Worm (Caenorhabditis elegans) whole organism, early embryonic: ENCODE data around the gene W05B2.2.

Experiments
- B0310.2 ChIP-seq: sonication (generic microtip); optimal IDR thresholded peaks from 2 replicates; lab custom pipeline; 2016; ENCODE audit warnings: mild to moderate bottlenecking, missing genetic modification characterization, missing compliant biosample characterization
- F13C5.2 ChIP-seq: sonication (generic microtip); optimal IDR thresholded peaks from 2 replicates; lab custom pipeline; 2017; ENCODE audit warnings: mild to moderate bottlenecking, missing genetic modification characterization, inconsistent platforms, missing compliant biosample characterization
- aly-1 ChIP-seq: sonication (generic microtip); optimal IDR thresholded peaks from 2 replicates; lab custom pipeline; 2016; ENCODE audit warnings: missing genetic modification characterization, missing compliant biosample characterization
- ama-1 ChIP-seq: fragments of 150-350 bp; optimal IDR thresholded peaks from 2 replicates; lab custom pipeline; 2014
- ceh-13 ChIP-seq: fragments of 200-800 bp; sonication (Bioruptor generic); optimal IDR thresholded peaks from 2 replicates; lab custom pipeline; 2018; ENCODE audit warnings: mild to moderate bottlenecking, missing genetic modification characterization, missing compliant biosample characterization
- ceh-36 ChIP-seq: sonication (generic microtip); optimal IDR thresholded peaks from 2 replicates; lab custom pipeline; 2016; ENCODE audit warnings: missing genetic modification characterization, inconsistent platforms, missing compliant biosample characterization
- ets-7 ChIP-seq: sonication (generic microtip); optimal IDR thresholded peaks from 2 replicates; lab custom pipeline; 2016; ENCODE audit warnings: missing genotype, missing genetic modification characterization, missing compliant biosample characterization
- flt-1 ChIP-seq: fragments of 200-800 bp; sonication (Bioruptor generic); IDR thresholded peaks from 2 replicates; pipeline ENCODE4 v1.3.6; 2022; ENCODE audit warnings: missing genetic modification characterization, missing compliant biosample characterization
- hmbx-1 ChIP-seq: sonication (generic microtip); optimal IDR thresholded peaks from 2 replicates; lab custom pipeline; 2016; ENCODE audit warnings: mild to moderate bottlenecking, missing genetic modification characterization, missing compliant biosample characterization
- hmg-4 ChIP-seq: fragments of 200-800 bp; sonication (Bioruptor generic); optimal IDR thresholded peaks from 2 replicates; lab custom pipeline; 2018; ENCODE audit warnings: mild to moderate bottlenecking, missing genetic modification characterization, missing compliant biosample characterization
- hnd-1 ChIP-seq: sonication (generic microtip); optimal IDR thresholded peaks from 2 replicates; lab custom pipeline; 2016; ENCODE audit warnings: missing genetic modification characterization, missing compliant biosample characterization
- pes-1 ChIP-seq: fragments of 200-800 bp; sonication (Bioruptor generic); IDR thresholded peaks from 2 replicates; pipeline ENCODE4 v1.3.6; 2022; ENCODE audit warnings: missing genetic modification reagents, missing genetic modification characterization, missing compliant biosample characterization
- scrt-1 ChIP-seq: fragments of 200-800 bp; sonication (Bioruptor generic); IDR thresholded peaks from 2 replicates; pipeline ENCODE4 v1.3.6; 2022; ENCODE audit warnings: missing genetic modification characterization, missing compliant biosample characterization
- sea-1 ChIP-seq: fragments of 200-800 bp; sonication (Bioruptor generic); conservative IDR thresholded peaks from 2 replicates; pipeline ENCODE4 v1.3.6; 2022; ENCODE audit warnings: missing genetic modification characterization, missing compliant biosample characterization
- tbx-11 ChIP-seq: fragments of 200-800 bp; sonication (Bioruptor generic); IDR thresholded peaks from 2 replicates; pipeline ENCODE4 v1.3.6; 2022; ENCODE audit warnings: missing genetic modification characterization, missing compliant biosample characterization
- tbx-37 ChIP-seq: fragments of 200-800 bp; sonication (Bioruptor generic); conservative IDR thresholded peaks from 2 replicates; pipeline ENCODE4 v1.3.6; 2022; ENCODE audit warnings: missing genetic modification reagents, missing genetic modification characterization, missing compliant biosample characterization
- tra-4 ChIP-seq: sonication (generic microtip); optimal IDR thresholded peaks from 2 replicates; lab custom pipeline; 2017; ENCODE audit warnings: missing genetic modification characterization, missing compliant biosample characterization

W05B2.2 gene

ce11 chrIII:10945537-10945936 is 21.4 kb downstream of the W05B2.2 start:
- no peak for TF ChIP-seq tbx-37 (GFP tag; lab: Robert Waterston, UW)
- no peak for TF ChIP-seq hmg-4 (GFP tag; lab: Kevin White, UChicago)
- TF ChIP-seq ceh-36 (tag; lab: Kevin White, UChicago) = no peak
- no peak for TF ChIP-seq sea-1 (GFP tag; lab: Robert Waterston, UW)
- no peak for TF ChIP-seq pes-1
- no peak for TF ChIP-seq scrt-1 (GFP tag; lab: Robert Waterston, UW)
- no peak for TF ChIP-seq B0310.2 (tag; lab: Kevin White, UChicago)
- no peak for TF ChIP-seq ceh-13 (GFP tag; lab: Kevin White, UChicago)
- no peak for TF ChIP-seq F13C5.2 (tag; lab: Kevin White, UChicago)

DNA sequence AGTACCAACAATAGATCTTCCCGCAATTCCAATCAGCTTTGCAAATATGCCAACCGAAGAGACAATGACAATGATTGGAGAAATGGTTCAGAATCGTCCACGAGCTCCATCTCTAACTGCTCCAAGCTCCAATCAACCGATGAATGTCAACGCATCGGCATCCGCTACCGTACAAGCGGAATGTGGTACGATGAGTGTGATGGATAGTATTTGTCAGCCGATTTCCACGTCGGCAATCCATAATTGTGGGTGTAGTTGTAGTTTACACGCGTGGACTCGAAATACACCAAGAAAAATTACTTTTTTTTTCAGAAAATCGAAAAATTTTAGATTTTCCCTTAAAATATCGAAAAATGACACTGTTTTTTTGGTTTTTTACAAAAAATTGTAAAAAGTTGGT is 24.0 kb downstream of the W05B2.2 start:
- TF ChIP-seq aly-1 (tag; lab: Kevin White, UChicago) = no peak
- no peak for TF ChIP-seq tbx-11
- no peak for TF ChIP-seq hnd-1 (tag; lab: Kevin White, UChicago)
- TF ChIP-seq ceh-36 (tag; lab: Kevin White, UChicago) = no peak
- no peak for TF ChIP-seq hmbx-1 (tag; lab: Kevin White, UChicago)
- no peak for TF ChIP-seq ets-7 (tag; lab: Kevin White, UChicago)

DNA sequence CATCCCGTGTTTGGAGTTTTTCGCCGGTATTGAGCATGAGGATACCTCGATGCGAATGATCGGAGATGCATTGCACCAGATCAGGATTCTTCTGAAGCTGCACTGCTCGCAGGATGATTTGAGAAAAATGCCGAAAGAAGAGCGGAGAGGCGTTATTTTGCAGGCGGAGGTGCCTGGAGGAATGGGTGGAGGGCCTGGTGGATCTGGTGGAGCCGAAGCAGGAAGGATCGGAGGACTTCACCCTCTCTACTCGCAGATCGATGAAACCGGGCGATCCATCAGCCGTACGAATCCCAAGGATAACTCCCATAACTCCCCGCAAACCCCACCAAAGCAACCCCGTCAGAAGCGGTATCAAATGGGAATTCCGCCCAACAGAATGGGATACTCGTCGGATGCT is 27.7 kb downstream of the W05B2.2 start:
- no peak for TF ChIP-seq ama-1 (lab: Kevin White, UChicago)
- no peak for TF ChIP-seq ceh-13 (GFP tag; lab: Kevin White, UChicago)
- no peak for TF ChIP-seq ets-7 (tag; lab: Kevin White, UChicago)
- no peak for TF ChIP-seq tbx-11
- no peak for TF ChIP-seq hmg-4 (GFP tag; lab: Kevin White, UChicago)
- TF ChIP-seq tbx-37 (GFP tag; lab: Robert Waterston, UW) = no peak
- TF ChIP-seq pes-1 = no peak
- TF ChIP-seq hmbx-1 (tag; lab: Kevin White, UChicago) = no peak
- TF ChIP-seq aly-1 (tag; lab: Kevin White, UChicago) = no peak
- TF ChIP-seq F13C5.2 (tag; lab: Kevin White, UChicago) = no peak
- no peak for TF ChIP-seq flt-1 (GFP tag; lab: Robert Waterston, UW)
- TF ChIP-seq scrt-1 (GFP tag; lab: Robert Waterston, UW) = no peak
- no peak for TF ChIP-seq ceh-36 (tag; lab: Kevin White, UChicago)
- no peak for TF ChIP-seq tra-4 (tag; lab: Kevin White, UChicago)

DNA sequence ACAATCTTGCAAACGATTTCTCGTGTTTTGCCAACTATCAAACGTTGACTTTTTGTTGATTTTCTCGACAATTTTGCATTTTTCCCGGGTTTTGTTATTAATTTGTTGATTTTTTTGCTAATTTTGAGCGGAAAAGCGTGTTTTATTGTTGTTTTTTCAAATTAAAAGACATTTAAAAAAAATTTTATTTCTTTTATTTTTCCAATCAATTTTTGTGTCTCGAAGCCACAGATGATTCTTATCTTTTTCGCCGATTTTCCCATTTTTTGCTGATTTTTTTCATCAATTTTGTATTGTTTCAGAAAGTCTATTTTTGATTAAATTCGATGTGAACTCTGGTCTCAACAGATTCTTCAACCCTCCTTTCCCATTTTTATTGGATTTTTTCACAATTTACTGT is 31.0 kb downstream of the W05B2.2 start, which contains the start of gene rle-1:
Gene rle-1, plus strand, starts transcription at position 301 of the 400 bp plus-strand sequence.
- no peak for TF ChIP-seq sea-1 (GFP tag; lab: Robert Waterston, UW)
- no peak for TF ChIP-seq scrt-1 (GFP tag; lab: Robert Waterston, UW)
- no peak for TF ChIP-seq ama-1 (lab: Kevin White, UChicago)
- TF ChIP-seq ceh-13 (GFP tag; lab: Kevin White, UChicago) = no peak
- no peak for TF ChIP-seq F13C5.2 (tag; lab: Kevin White, UChicago)
- TF ChIP-seq ceh-36 (tag; lab: Kevin White, UChicago) = no peak
- no peak for TF ChIP-seq pes-1
- no peak for TF ChIP-seq tbx-11
- no peak for TF ChIP-seq hmbx-1 (tag; lab: Kevin White, UChicago)
- no peak for TF ChIP-seq B0310.2 (tag; lab: Kevin White, UChicago)
- no peak for TF ChIP-seq hnd-1 (tag; lab: Kevin White, UChicago)
- TF ChIP-seq flt-1 (GFP tag; lab: Robert Waterston, UW) = no peak
- no peak for TF ChIP-seq hmg-4 (GFP tag; lab: Kevin White, UChicago)
- TF ChIP-seq tbx-37 (GFP tag; lab: Robert Waterston, UW) = no peak
- no peak for TF ChIP-seq ets-7 (tag; lab: Kevin White, UChicago)
- no peak for TF ChIP-seq aly-1 (tag; lab: Kevin White, UChicago)
- TF ChIP-seq tra-4 (tag; lab: Kevin White, UChicago) = no peak

ce11 chrIII:10933331-10933730 is 33.6 kb downstream of the W05B2.2 start, which contains the start of gene M142.8:
Gene M142.8 (plus strand): TSS chrIII:10933631.
- TF ChIP-seq flt-1 (GFP tag; lab: Robert Waterston, UW) = no peak
- no peak for TF ChIP-seq hmg-4 (GFP tag; lab: Kevin White, UChicago)
- TF ChIP-seq hmbx-1 (tag; lab: Kevin White, UChicago) = no peak
- TF ChIP-seq tra-4 (tag; lab: Kevin White, UChicago) = no peak
- TF ChIP-seq ets-7 (tag; lab: Kevin White, UChicago) = no peak
- no peak for TF ChIP-seq ama-1 (lab: Kevin White, UChicago)
- no peak for TF ChIP-seq ceh-36 (tag; lab: Kevin White, UChicago)
- TF ChIP-seq ceh-13 (GFP tag; lab: Kevin White, UChicago) = no peak
- no peak for TF ChIP-seq F13C5.2 (tag; lab: Kevin White, UChicago)
- no peak for TF ChIP-seq aly-1 (tag; lab: Kevin White, UChicago)
- no peak for TF ChIP-seq pes-1
- TF ChIP-seq tbx-11 = no peak
- TF ChIP-seq sea-1 (GFP tag; lab: Robert Waterston, UW) = no peak
- TF ChIP-seq tbx-37 (GFP tag; lab: Robert Waterston, UW) = no peak
- no peak for TF ChIP-seq scrt-1 (GFP tag; lab: Robert Waterston, UW)
- TF ChIP-seq hnd-1 (tag; lab: Kevin White, UChicago) = no peak
- TF ChIP-seq B0310.2 (tag; lab: Kevin White, UChicago) = no peak

DNA sequence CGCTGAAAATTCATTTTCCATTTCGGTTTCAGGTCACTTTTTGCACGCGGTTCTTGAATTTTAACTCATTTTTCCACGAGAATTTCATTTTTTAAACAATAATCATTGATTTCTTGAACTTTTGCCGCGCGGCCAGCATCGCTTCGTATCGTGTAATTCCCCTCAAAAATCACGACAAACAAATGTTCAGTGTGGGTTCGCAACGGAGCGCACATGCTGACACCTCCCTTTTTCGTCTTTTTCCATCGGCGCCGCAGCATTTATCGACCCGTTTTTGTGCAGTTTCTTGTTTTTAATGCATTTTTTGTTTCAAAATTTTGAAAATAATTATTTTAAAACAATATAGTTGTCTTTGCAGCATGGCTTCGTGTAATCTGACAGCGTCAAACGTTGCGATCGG is 36.1 kb downstream of the W05B2.2 start, which contains the start of gene M142.5:
Gene M142.5, plus strand, starts transcription at position 352 of the 400 bp plus-strand sequence.
- no peak for TF ChIP-seq ama-1 (lab: Kevin White, UChicago)
- TF ChIP-seq tra-4 (tag; lab: Kevin White, UChicago) = no peak
- no peak for TF ChIP-seq ets-7 (tag; lab: Kevin White, UChicago)

DNA sequence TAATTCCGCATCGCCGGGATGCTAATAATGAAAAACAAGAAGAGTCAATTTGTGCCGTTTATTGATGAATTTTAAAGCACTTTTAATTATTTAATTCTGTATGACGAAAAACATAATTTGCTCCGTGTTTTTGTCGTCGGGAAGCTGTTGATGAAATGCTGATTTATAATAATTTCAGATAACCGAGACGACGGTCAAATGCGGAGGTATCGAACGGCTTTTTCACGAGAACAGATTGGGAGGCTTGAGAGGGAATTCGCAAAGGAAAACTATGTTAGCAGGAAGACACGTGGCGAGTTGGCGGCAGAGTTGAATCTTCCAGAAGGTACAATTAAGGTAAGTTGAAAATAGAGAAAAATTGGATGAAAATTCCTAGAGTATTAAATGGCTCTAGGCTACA is 43.4 kb downstream of the W05B2.2 start:
- TF ChIP-seq ama-1 (lab: Kevin White, UChicago) = no peak
- no peak for TF ChIP-seq flt-1 (GFP tag; lab: Robert Waterston, UW)
- no peak for TF ChIP-seq hmg-4 (GFP tag; lab: Kevin White, UChicago)
- no peak for TF ChIP-seq ceh-36 (tag; lab: Kevin White, UChicago)
- no peak for TF ChIP-seq tra-4 (tag; lab: Kevin White, UChicago)
- no peak for TF ChIP-seq scrt-1 (GFP tag; lab: Robert Waterston, UW)
- no peak for TF ChIP-seq tbx-37 (GFP tag; lab: Robert Waterston, UW)
- no peak for TF ChIP-seq aly-1 (tag; lab: Kevin White, UChicago)
- TF ChIP-seq F13C5.2 (tag; lab: Kevin White, UChicago) = no peak
- no peak for TF ChIP-seq hnd-1 (tag; lab: Kevin White, UChicago)
- no peak for TF ChIP-seq tbx-11
- no peak for TF ChIP-seq pes-1
- TF ChIP-seq sea-1 (GFP tag; lab: Robert Waterston, UW) = no peak
- no peak for TF ChIP-seq ets-7 (tag; lab: Kevin White, UChicago)
- TF ChIP-seq B0310.2 (tag; lab: Kevin White, UChicago) = no peak
- TF ChIP-seq hmbx-1 (tag; lab: Kevin White, UChicago) = no peak
- TF ChIP-seq ceh-13 (GFP tag; lab: Kevin White, UChicago) = no peak
